Worm (Caenorhabditis elegans): ENCODE results near the gene srab-4.

DNA sequence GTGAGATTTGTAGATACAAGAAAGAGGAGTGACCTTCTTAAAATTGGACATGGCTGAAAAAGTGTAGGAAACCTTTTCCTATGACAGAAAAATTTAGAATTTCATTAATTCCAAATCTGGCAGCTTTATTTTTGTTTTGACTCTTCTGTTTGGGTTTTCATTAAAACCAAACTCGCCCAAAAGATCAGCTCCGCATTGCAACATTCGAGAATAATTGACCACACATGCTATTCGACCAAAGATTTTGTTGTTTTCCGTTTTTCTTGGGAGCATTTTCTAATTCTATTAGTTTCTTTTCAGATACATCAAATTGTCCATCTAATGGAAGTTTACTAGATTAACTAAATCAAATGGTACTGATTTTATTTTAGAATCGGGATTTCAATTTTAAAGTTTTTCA, 47.7 kb upstream of the srab-4 start, which contains the start of gene mec-1:
- no peak for TF ChIP-seq dpl-1 (GFP tag; optimal IDR thresholded peaks at IDR 0.05)
- TF ChIP-seq nhr-179 (tag; optimal IDR thresholded peaks at IDR 0.05) = no peak
- no peak for TF ChIP-seq cebp-1 (GFP tag; IDR thresholded peaks at IDR 0.05)
- TF ChIP-seq cebp-1 (tag; optimal IDR thresholded peaks at IDR 0.05) = no peak
- TF ChIP-seq nfyb-1 (GFP tag; IDR thresholded peaks at IDR 0.05) = no peak
- no peak for TF ChIP-seq pha-4 (tag; optimal IDR thresholded peaks at IDR 0.05)
- no peak for TF ChIP-seq ccch-3 (GFP tag; optimal IDR thresholded peaks at IDR 0.05)
- no peak for TF ChIP-seq mcd-1 (GFP tag; IDR thresholded peaks at IDR 0.05)
- no peak for TF ChIP-seq ztf-6 (GFP tag; IDR thresholded peaks at IDR 0.05)
- no peak for TF ChIP-seq ztf-28 (GFP tag; IDR thresholded peaks at IDR 0.05)
- TF ChIP-seq lag-1 (GFP tag; IDR thresholded peaks at IDR 0.05) = no peak
- no peak for TF ChIP-seq Y53F4B.3 (GFP tag; IDR thresholded peaks at IDR 0.05)
- no peak for TF ChIP-seq F22D6.2 (tag; optimal IDR thresholded peaks at IDR 0.05)

All from whole organism, young adult.